Fruit fly (Drosophila melanogaster): ENCODE data around the gene bcn92.

Gene bcn92

dm6 chrX:2123013-2123964, 26.2 kb downstream of the bcn92 start, which contains the start of gene ph-d:
Gene ph-d, minus strand, starts transcription at chrX:2123286.
- no peak for TF ChIP-seq tna (GFP tag; IDR thresholded peaks at IDR 0.05; ENCODE audit: partially characterized antibody)
- TF ChIP-seq CkIIα-i1 (GFP tag; IDR thresholded peaks at IDR 0.05): no peak
- peak; percentile 79 for TF ChIP-seq pfk (GFP tag; optimal IDR thresholded peaks at IDR 0.05)
- TF ChIP-seq CG12071 (GFP tag; optimal IDR thresholded peaks at IDR 0.05): peak; percentile 18
- TF ChIP-seq CG10431 (GFP tag; optimal IDR thresholded peaks at IDR 0.05): peak; percentile 36
- TF ChIP-seq CG10366 (GFP tag; IDR thresholded peaks at IDR 0.05): peak; percentile 37; the same call in 1 of the 2 replicates
- no peak for TF ChIP-seq fd3F (GFP tag; optimal IDR thresholded peaks at IDR 0.05)
- TF ChIP-seq Usf (GFP tag; optimal IDR thresholded peaks at IDR 0.05): peak; percentile 5
- TF ChIP-seq CG32767 (GFP tag; IDR thresholded peaks at IDR 0.05): peak; percentile 99
- TF ChIP-seq CG7928 (GFP tag; optimal IDR thresholded peaks at IDR 0.05): no peak
- peak; percentile 22 for TF ChIP-seq CoRest (tag; optimal IDR thresholded peaks at IDR 0.05)
- TF ChIP-seq hb (GFP tag; IDR thresholded peaks at IDR 0.05; ENCODE audit: partially characterized antibody): no peak
- no peak for TF ChIP-seq luna (GFP tag; optimal IDR thresholded peaks at IDR 0.05)
- TF ChIP-seq ken (GFP tag; IDR thresholded peaks at IDR 0.05): 0 out of 3 replicates have a peak, but pooled peaks have one; percentile 7
- 0 out of 2 replicates have a peak, but pooled peaks have one; percentile 29 for TF ChIP-seq H2.0 (GFP tag; IDR thresholded peaks at IDR 0.05)
- peak; percentile 48 for TF ChIP-seq Rfx (GFP tag; IDR thresholded peaks at IDR 0.05)
- TF ChIP-seq CG7987 (GFP tag; optimal IDR thresholded peaks at IDR 0.05): peak; percentile 66
- TF ChIP-seq Mad (GFP tag; optimal IDR thresholded peaks at IDR 0.05): no peak
- TF ChIP-seq CG17186 (GFP tag; optimal IDR thresholded peaks at IDR 0.05): no peak
- no peak for TF ChIP-seq hkb (optimal IDR thresholded peaks at IDR 0.05)
- peak; percentile 60 for TF ChIP-seq hkb (GFP tag; IDR thresholded peaks at IDR 0.05)
- TF ChIP-seq CG9932 (GFP tag; IDR thresholded peaks at IDR 0.05): peak; percentile 41; the same call in 1 of the 2 replicates
- TF ChIP-seq Bteb2 (GFP tag; optimal IDR thresholded peaks at IDR 0.05): no peak
- peak; percentile 47 for TF ChIP-seq nau (GFP tag; optimal IDR thresholded peaks at IDR 0.05)
- TF ChIP-seq gcm2 (GFP tag; optimal IDR thresholded peaks at IDR 0.05): no peak
- peak; percentile 69; the same call in 1 of the 2 replicates for TF ChIP-seq aop (GFP tag; IDR thresholded peaks at IDR 0.05)
- peak; percentile 90 for TF ChIP-seq row (GFP tag; IDR thresholded peaks at IDR 0.05)
- TF ChIP-seq pum (GFP tag; optimal IDR thresholded peaks at IDR 0.05): no peak
- TF ChIP-seq sim (GFP tag; IDR thresholded peaks at IDR 0.05): no peak
- TF ChIP-seq CG4854 (GFP tag; optimal IDR thresholded peaks at IDR 0.05): peak; percentile 14
- TF ChIP-seq p53 (GFP tag; optimal IDR thresholded peaks at IDR 0.05): peak; percentile 56
- no peak for TF ChIP-seq Spps (tag; optimal IDR thresholded peaks at IDR 0.05)
- TF ChIP-seq CG3163 (GFP tag; optimal IDR thresholded peaks at IDR 0.05): no peak
- TF ChIP-seq lab (GFP tag; optimal IDR thresholded peaks at IDR 0.05): peak; percentile 47
- peak; percentile 42 for TF ChIP-seq CG30403 (GFP tag; optimal IDR thresholded peaks at IDR 0.05)
- peak; percentile 30 for TF ChIP-seq tin (GFP tag; optimal IDR thresholded peaks at IDR 0.05)
- no peak for TF ChIP-seq ase (GFP tag; IDR thresholded peaks at IDR 0.05)
- no peak for TF ChIP-seq BEAF-32 (GFP tag; optimal IDR thresholded peaks at IDR 0.05)
- peak; percentile 3 for TF ChIP-seq NK7.1 (GFP tag; optimal IDR thresholded peaks at IDR 0.05)
- peak; percentile 30 for TF ChIP-seq exex (tag; optimal IDR thresholded peaks at IDR 0.05)
- peak; percentile 56 for TF ChIP-seq CG12299 (tag; optimal IDR thresholded peaks at IDR 0.05)
- TF ChIP-seq jing (GFP tag; optimal IDR thresholded peaks at IDR 0.05): no peak
- TF ChIP-seq CG18764 (GFP tag; optimal IDR thresholded peaks at IDR 0.05): no peak
- no peak for TF ChIP-seq CG4617 (GFP tag; optimal IDR thresholded peaks at IDR 0.05; ENCODE audit: borderline replicate concordance)
- TF ChIP-seq klu (GFP tag; IDR thresholded peaks at IDR 0.05): no peak
- TF ChIP-seq CG11560 (tag; IDR thresholded peaks at IDR 0.05): no peak
- TF ChIP-seq Scr (GFP tag; IDR thresholded peaks at IDR 0.05; ENCODE audit: partially characterized antibody): no peak
- TF ChIP-seq CG10979 (tag; optimal IDR thresholded peaks at IDR 0.05): peak; percentile 58
- TF ChIP-seq nmo (GFP tag; optimal IDR thresholded peaks at IDR 0.05): peak; percentile 59

Data from whole organism, embryonic.